Fruit fly (Drosophila melanogaster) whole organism, embryonic: ENCODE results near the gene CG33095.
A peak's percentile ranks its signal among the peaks of the same experiment; 100 is the strongest.

Source experiments
- Asciz ChIP-seq: fragments of 200-800 bp; sonication (Bioruptor generic); optimal IDR thresholded peaks from 2 replicates; lab custom pipeline; 2017; ENCODE audit warnings: missing biosample characterization, mild to moderate bottlenecking, missing genetic modification characterization, missing genetic modification reagents
- B-H1 ChIP-seq: fragments of 200-800 bp; sonication (Bioruptor generic); IDR thresholded peaks from 3 replicates; pipeline ENCODE4 v1.3.6; 2022; ENCODE audit warnings: missing biosample characterization, missing genetic modification characterization
- CG10543 ChIP-seq: fragments of 200-800 bp; sonication (Bioruptor generic); optimal IDR thresholded peaks from 3 replicates; lab custom pipeline; 2017; ENCODE audit warnings: missing biosample characterization, mild to moderate bottlenecking, missing genetic modification characterization, moderate library complexity
- CG11456 ChIP-seq: fragments of 200-800 bp; sonication (Bioruptor generic); IDR thresholded peaks from 3 replicates; pipeline ENCODE4 v1.3.6; 2022; ENCODE audit warnings: missing biosample characterization, missing genetic modification characterization
- CG12769 ChIP-seq: fragments of 200-800 bp; sonication (Bioruptor generic); optimal IDR thresholded peaks from 2 replicates; lab custom pipeline; 2019; ENCODE audit warnings: missing biosample characterization, mild to moderate bottlenecking, missing genetic modification characterization, moderate library complexity
- CG13123 ChIP-seq: fragments of 200-800 bp; sonication (Bioruptor generic); optimal IDR thresholded peaks from 2 replicates; lab custom pipeline; 2016; ENCODE audit warnings: missing biosample characterization, missing genetic modification characterization
- CG14441 ChIP-seq: fragments of 200-800 bp; sonication (Bioruptor generic); IDR thresholded peaks from 2 replicates; pipeline ENCODE4 v1.3.6; 2022; ENCODE audit warnings: missing biosample characterization, missing genetic modification characterization
- CG15601 ChIP-seq: fragments of 200-800 bp; sonication (Bioruptor generic); optimal IDR thresholded peaks from 3 replicates; lab custom pipeline; 2019; ENCODE audit warnings: missing biosample characterization, mild to moderate bottlenecking, missing genetic modification characterization, moderate library complexity
- CG16813 ChIP-seq: fragments of 200-800 bp; sonication (Bioruptor generic); IDR thresholded peaks from 3 replicates; pipeline ENCODE4 v1.3.6; 2022; ENCODE audit warnings: missing biosample characterization, missing genetic modification characterization; ENCODE audit not compliant: partially characterized antibody
- CG34224 ChIP-seq: fragments of 200-800 bp; sonication (Bioruptor generic); IDR thresholded peaks from 3 replicates; pipeline ENCODE4 v1.3.6; 2022; ENCODE audit warnings: missing biosample characterization, missing genetic modification characterization; ENCODE audit not compliant: partially characterized antibody
- CG4404 ChIP-seq: fragments of 200-800 bp; sonication (Bioruptor generic); IDR thresholded peaks from 2 replicates; pipeline ENCODE4 v1.3.6; 2022; ENCODE audit warnings: missing biosample characterization, missing genetic modification characterization
- CG4730 ChIP-seq: fragments of 200-800 bp; sonication (Bioruptor generic); IDR thresholded peaks from 2 replicates; pipeline ENCODE4 v1.3.6; 2022; ENCODE audit warnings: missing biosample characterization, missing genetic modification characterization
- CG4820 ChIP-seq: fragments of 200-800 bp; sonication (Bioruptor generic); optimal IDR thresholded peaks from 3 replicates; lab custom pipeline; 2016; ENCODE audit warnings: missing biosample characterization, missing genetic modification characterization
- CG6175 ChIP-seq: fragments of 200-800 bp; sonication (Bioruptor generic); IDR thresholded peaks from 3 replicates; pipeline ENCODE4 v1.3.6; 2022; ENCODE audit warnings: missing biosample characterization, missing genetic modification characterization
- CG7372 ChIP-seq: fragments of 200-800 bp; sonication (Bioruptor generic); IDR thresholded peaks from 2 replicates; pipeline ENCODE4 v1.3.6; 2022; ENCODE audit warnings: missing biosample characterization, missing genetic modification characterization
- CG7928 ChIP-seq: fragments of 200-800 bp; sonication (Bioruptor generic); optimal IDR thresholded peaks from 2 replicates; lab custom pipeline; 2017; ENCODE audit warnings: missing biosample characterization, mild to moderate bottlenecking, missing genetic modification characterization
- CG8281 ChIP-seq: fragments of 200-800 bp; sonication (Bioruptor generic); optimal IDR thresholded peaks from 2 replicates; lab custom pipeline; 2018; ENCODE audit warnings: missing biosample characterization, mild to moderate bottlenecking, missing genetic modification characterization, moderate library complexity
- CG8765 ChIP-seq: fragments of 200-800 bp; sonication (Bioruptor generic); IDR thresholded peaks from 2 replicates; pipeline ENCODE4 v1.3.6; 2022; ENCODE audit warnings: missing biosample characterization, missing genetic modification characterization
- CG9727 ChIP-seq: fragments of 200-800 bp; sonication (Bioruptor generic); optimal IDR thresholded peaks from 3 replicates; lab custom pipeline; 2017; ENCODE audit warnings: missing biosample characterization, mild to moderate bottlenecking, missing genetic modification characterization
- CG9876 ChIP-seq: fragments of 200-800 bp; sonication (Bioruptor generic); optimal IDR thresholded peaks from 2 replicates; lab custom pipeline; 2016; ENCODE audit warnings: missing biosample characterization, missing genetic modification characterization
- D19A ChIP-seq: fragments of 200-800 bp; optimal IDR thresholded peaks from 3 replicates; lab custom pipeline; 2019; ENCODE audit warnings: missing biosample characterization, mild to moderate bottlenecking, missing genetic modification characterization, moderate library complexity
- D19B ChIP-seq: fragments of 200-800 bp; sonication (Bioruptor generic); optimal IDR thresholded peaks from 2 replicates; lab custom pipeline; 2017; ENCODE audit warnings: missing biosample characterization, mild to moderate bottlenecking, missing genetic modification characterization
- Dek ChIP-seq: fragments of 200-800 bp; sonication (Bioruptor generic); optimal IDR thresholded peaks from 3 replicates; lab custom pipeline; 2019; ENCODE audit warnings: missing biosample characterization, mild to moderate bottlenecking, missing genetic modification characterization, moderate library complexity
- Dp ChIP-seq: fragments of 200-800 bp; sonication (Bioruptor generic); optimal IDR thresholded peaks from 2 replicates; lab custom pipeline; 2018; ENCODE audit warnings: missing biosample characterization, mild to moderate bottlenecking, missing genetic modification characterization, moderate library complexity
- E2f1 ChIP-seq: fragments of 200-800 bp; sonication (Bioruptor generic); IDR thresholded peaks from 2 replicates; pipeline ENCODE4 v1.3.6; 2022; ENCODE audit warnings: missing biosample characterization, missing genetic modification characterization
- Elba2 ChIP-seq: fragments of 200-800 bp; sonication (Bioruptor generic); optimal IDR thresholded peaks from 3 replicates; lab custom pipeline; 2016; ENCODE audit warnings: missing biosample characterization, missing genetic modification characterization
- H2.0 ChIP-seq: fragments of 200-800 bp; sonication (Bioruptor generic); IDR thresholded peaks from 2 replicates; pipeline ENCODE4 v1.3.6; 2022; ENCODE audit warnings: missing biosample characterization, missing genetic modification characterization
- HLH54F ChIP-seq: fragments of 200-800 bp; sonication (Bioruptor generic); optimal IDR thresholded peaks from 3 replicates; lab custom pipeline; 2016; ENCODE audit warnings: missing biosample characterization, missing genetic modification characterization
- Optix ChIP-seq: fragments of 200-800 bp; sonication (Bioruptor generic); IDR thresholded peaks from 3 replicates; pipeline ENCODE4 v1.3.6; 2022; ENCODE audit warnings: missing biosample characterization, missing genetic modification characterization
- Ravus ChIP-seq: fragments of 200-800 bp; sonication (Bioruptor generic); IDR thresholded peaks from 2 replicates; pipeline ENCODE4 v1.3.6; 2022; ENCODE audit warnings: missing biosample characterization, missing genetic modification characterization
- Sry-δ ChIP-seq: fragments of 200-800 bp; sonication (Bioruptor generic); optimal IDR thresholded peaks from 2 replicates; lab custom pipeline; 2016; ENCODE audit warnings: missing biosample characterization, missing genetic modification characterization
- amos ChIP-seq: fragments of 200-800 bp; sonication (Bioruptor generic); IDR thresholded peaks from 2 replicates; pipeline ENCODE4 v1.3.6; 2022; ENCODE audit warnings: missing biosample characterization, missing genetic modification characterization; ENCODE audit not compliant: partially characterized antibody
- bbx ChIP-seq: fragments of 200-800 bp; sonication (Bioruptor generic); IDR thresholded peaks from 2 replicates; pipeline ENCODE4 v1.3.6; 2022; ENCODE audit warnings: missing biosample characterization, missing genetic modification characterization; ENCODE audit not compliant: partially characterized antibody
- dan ChIP-seq: fragments of 200-800 bp; sonication (Bioruptor generic); IDR thresholded peaks from 2 replicates; pipeline ENCODE4 v1.3.6; 2022; ENCODE audit warnings: missing biosample characterization, missing genetic modification characterization
- ftz-f1 ChIP-seq: fragments of 200-800 bp; sonication (Bioruptor generic); optimal IDR thresholded peaks from 2 replicates; lab custom pipeline; 2016; ENCODE audit warnings: missing biosample characterization, missing genetic modification characterization
- gcm ChIP-seq: fragments of 200-800 bp; sonication (Bioruptor generic); optimal IDR thresholded peaks from 2 replicates; lab custom pipeline; 2019; ENCODE audit warnings: missing biosample characterization, mild to moderate bottlenecking, missing genetic modification characterization, moderate library complexity
- gem ChIP-seq: fragments of 200-800 bp; sonication (Bioruptor generic); optimal IDR thresholded peaks from 2 replicates; lab custom pipeline; 2019; ENCODE audit warnings: missing biosample characterization, mild to moderate bottlenecking, missing genetic modification characterization, moderate library complexity
- hb ChIP-seq: fragments of 200-800 bp; sonication (Bioruptor generic); IDR thresholded peaks from 3 replicates; pipeline ENCODE4 v1.3.6; 2022; ENCODE audit warnings: missing biosample characterization, missing genetic modification characterization; ENCODE audit not compliant: partially characterized antibody
- hbn ChIP-seq: fragments of 200-800 bp; sonication (Bioruptor generic); IDR thresholded peaks from 2 replicates; pipeline ENCODE4 v1.3.6; 2022; ENCODE audit warnings: missing biosample characterization, missing genetic modification characterization; ENCODE audit not compliant: partially characterized antibody
- luna ChIP-seq: fragments of 200-800 bp; sonication (Bioruptor generic); optimal IDR thresholded peaks from 2 replicates; lab custom pipeline; 2016; ENCODE audit warnings: missing biosample characterization, missing genetic modification characterization
- mam ChIP-seq: fragments of 200-800 bp; sonication (Bioruptor generic); optimal IDR thresholded peaks from 3 replicates; lab custom pipeline; 2016; ENCODE audit warnings: missing biosample characterization, missing genetic modification characterization
- mirr ChIP-seq: fragments of 200-800 bp; sonication (Bioruptor generic); optimal IDR thresholded peaks from 3 replicates; lab custom pipeline; 2018; ENCODE audit warnings: missing biosample characterization, mild to moderate bottlenecking, missing genetic modification characterization
- org-1 ChIP-seq: fragments of 200-800 bp; sonication (Bioruptor generic); optimal IDR thresholded peaks from 2 replicates; lab custom pipeline; 2017; ENCODE audit warnings: missing biosample characterization, missing genetic modification characterization
- pnt ChIP-seq: fragments of 200-800 bp; sonication (Bioruptor generic); optimal IDR thresholded peaks from 3 replicates; lab custom pipeline; 2016; ENCODE audit warnings: missing biosample characterization, missing genetic modification characterization
- psq ChIP-seq: fragments of 200-800 bp; sonication (Bioruptor generic); optimal IDR thresholded peaks from 2 replicates; lab custom pipeline; 2017; ENCODE audit warnings: missing biosample characterization, missing genetic modification characterization
- pum ChIP-seq: fragments of 200-800 bp; sonication (Bioruptor generic); optimal IDR thresholded peaks from 2 replicates; lab custom pipeline; 2016; ENCODE audit warnings: missing biosample characterization, missing genetic modification characterization
- row ChIP-seq: fragments of 200-800 bp; sonication (Bioruptor generic); IDR thresholded peaks from 3 replicates; pipeline ENCODE4 v1.3.6; 2022; ENCODE audit warnings: missing biosample characterization, missing genetic modification characterization
- sr ChIP-seq: fragments of 200-800 bp; sonication (Bioruptor generic); IDR thresholded peaks from 3 replicates; pipeline ENCODE4 v1.3.6; 2022; ENCODE audit warnings: missing biosample characterization, missing genetic modification characterization
- usp ChIP-seq: fragments of >200 bp; optimal IDR thresholded peaks from 2 replicates; lab custom pipeline; 2017; ENCODE audit warnings: missing biosample characterization, missing genetic modification characterization
- wek ChIP-seq: fragments of 200-800 bp; sonication (Bioruptor generic); optimal IDR thresholded peaks from 3 replicates; lab custom pipeline; 2018; ENCODE audit warnings: missing biosample characterization, mild to moderate bottlenecking, missing genetic modification characterization, moderate library complexity

Gene CG33095

dm6 chr3R:25054451-25055188, 42.9 kb upstream of the CG33095 start, which contains the start of gene CG31109 (continued):
- TF ChIP-seq CG14441 (0 out of 2 replicates have a peak, but pooled peaks have one; percentile 17), sr (GFP tag; lab: Robert Waterston, UW) (no peak), CG15601 (tag; lab: Kevin White, UChicago) (peak; percentile 36), HLH54F (GFP tag; lab: Kevin White, UChicago) (no peak), hbn (GFP tag; lab: Robert Waterston, UW) (peak; percentile 39; the same call in 1 of the 2 replicates), Elba2 (GFP tag; lab: Kevin White, UChicago) (no peak), gcm (GFP tag; lab: Kevin White, UChicago) (no peak), org-1 (no peak), mirr (peak; percentile 54), amos (peak; percentile 63; the same call in 1 of the 2 replicates), H2.0 (GFP tag; lab: Robert Waterston, UW) (peak; percentile 35; the same call in 1 of the 2 replicates), CG11456 (GFP tag; lab: Robert Waterston, UW) (no peak), Dp (GFP tag; lab: Kevin White, UChicago) (peak; percentile 73), pum (GFP tag; lab: Kevin White, UChicago) (peak; percentile 26), hb (GFP tag; lab: Robert Waterston, UW) (no peak), gem (tag; lab: Kevin White, UChicago) (peak; percentile 33), CG13123 (no peak), CG4730 (GFP tag; lab: Robert Waterston, UW) (no peak), luna (GFP tag; lab: Kevin White, UChicago) (no peak), ftz-f1 (no peak), Sry-δ (peak; percentile 69), Asciz (GFP tag; lab: Kevin White, UChicago) (no peak), Ravus (GFP tag; lab: Robert Waterston, UW) (no peak), CG9727 (GFP tag; lab: Kevin White, UChicago) (peak; percentile 2), D19B (GFP tag; lab: Kevin White, UChicago) (no peak), psq (no peak), CG6175 (GFP tag; lab: Robert Waterston, UW) (no peak), CG8281 (tag; lab: Kevin White, UChicago) (no peak), B-H1 (GFP tag; lab: Robert Waterston, UW) (no peak), mam (GFP tag; lab: Kevin White, UChicago) (peak; percentile 43), Optix (no peak), bbx (GFP tag; lab: Robert Waterston, UW) (peak; percentile 57), pnt (GFP tag; lab: Kevin White, UChicago) (no peak), usp (GFP tag; lab: Kevin White, UChicago) (no peak), CG34224 (GFP tag; lab: Robert Waterston, UW) (peak; percentile 49), CG4404 (GFP tag; lab: Robert Waterston, UW) (no peak), row (GFP tag; lab: Robert Waterston, UW) (peak; percentile 70), CG7372 (GFP tag; lab: Robert Waterston, UW) (no peak), Dek (tag; lab: Kevin White, UChicago) (no peak), CG8765 (GFP tag; lab: Robert Waterston, UW) (no peak), CG7928 (GFP tag; lab: Kevin White, UChicago) (no peak), CG12769 (tag; lab: Kevin White, UChicago) (no peak), CG9876 (no peak), CG10543 (peak; percentile 26), D19A (peak; percentile 1), E2f1 (GFP tag; lab: Robert Waterston, UW) (no peak), wek (GFP tag; lab: Kevin White, UChicago) (no peak), CG16813 (GFP tag; lab: Robert Waterston, UW) (peak; percentile 56; the same call in 2 of the 3 replicates), dan (GFP tag; lab: Robert Waterston, UW) (no peak), CG4820 (GFP tag; lab: Kevin White, UChicago) (no peak)
